Worm (Caenorhabditis elegans) whole organism, midembryonic: ENCODE results near the gene Y32B12C.1.

Experiments used
- T22C8.4 ChIP-seq: fragments of 200-800 bp; sonication (Bioruptor generic); IDR thresholded peaks from 2 replicates; pipeline ENCODE4 v1.3.6; 2022; ENCODE audit warnings: missing genetic modification characterization, missing compliant biosample characterization
- cog-1 ChIP-seq: sonication (generic microtip); optimal IDR thresholded peaks from 2 replicates; lab custom pipeline; 2016; ENCODE audit warnings: missing genetic modification characterization, missing compliant biosample characterization
- flt-1 ChIP-seq: fragments of 200-800 bp; sonication (Bioruptor generic); IDR thresholded peaks from 2 replicates; pipeline ENCODE4 v1.3.6; 2022; ENCODE audit warnings: missing genetic modification characterization, missing compliant biosample characterization
- klf-2 ChIP-seq: fragments of 200-800 bp; sonication (Bioruptor generic); conservative IDR thresholded peaks from 2 replicates; pipeline ENCODE4 v1.3.6; 2022; ENCODE audit warnings: missing genetic modification reagents, missing genetic modification characterization, missing compliant biosample characterization
- med-1 ChIP-seq: sonication (generic microtip); optimal IDR thresholded peaks from 2 replicates; lab custom pipeline; 2017; ENCODE audit warnings: missing genetic modification characterization, mild to moderate bottlenecking, missing compliant biosample characterization, antibody characterized with exemption, missing genetic modification reagents; ENCODE audit not compliant: insufficient read depth
- ref-1 ChIP-seq: fragments of 200-800 bp; sonication (Bioruptor generic); conservative IDR thresholded peaks from 2 replicates; pipeline ENCODE4 v1.3.6; 2022; ENCODE audit warnings: missing genetic modification reagents, missing genetic modification characterization, missing compliant biosample characterization
- tab-1 ChIP-seq: fragments of 200-800 bp; sonication (Bioruptor generic); IDR thresholded peaks from 2 replicates; pipeline ENCODE4 v1.3.6; 2022; ENCODE audit warnings: missing genetic modification characterization, missing compliant biosample characterization
- ztf-23 ChIP-seq: fragments of 200-800 bp; sonication (Bioruptor generic); IDR thresholded peaks from 2 replicates; pipeline ENCODE4 v1.3.6; 2022; ENCODE audit warnings: missing genetic modification reagents, missing genetic modification characterization, missing compliant biosample characterization
- ztf-29 ChIP-seq: fragments of 200-800 bp; sonication (Bioruptor generic); IDR thresholded peaks from 2 replicates; pipeline ENCODE4 v1.3.6; 2022; ENCODE audit warnings: missing genetic modification reagents, missing genetic modification characterization, missing compliant biosample characterization

The Y32B12C.1 gene

ce11 chrV:16599835-16600234 lies 6.6 kb upstream of the Y32B12C.1 start:
- TF ChIP-seq tab-1 (GFP tag; lab: Robert Waterston, UW) (no peak), med-1 (no peak), ref-1 (no peak)

DNA sequence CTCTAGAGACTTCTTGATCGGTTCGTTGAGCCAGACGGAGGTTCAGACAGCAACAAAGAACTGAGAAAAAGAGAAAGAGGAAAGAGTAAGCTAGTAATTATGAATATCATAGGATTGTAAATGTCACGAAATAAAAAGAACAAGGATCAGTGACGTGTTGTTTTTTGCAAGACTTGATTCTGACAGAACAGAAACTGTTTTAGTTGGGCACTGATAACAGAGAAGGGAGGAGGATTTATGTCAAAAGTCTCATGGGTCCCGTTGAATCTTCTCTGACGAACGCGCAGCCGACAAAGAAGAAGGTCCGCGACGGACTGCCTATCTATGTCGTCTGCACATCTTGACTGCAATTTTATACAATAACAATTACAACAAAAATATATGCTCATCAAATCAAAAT lies 5.8 kb upstream of the Y32B12C.1 start, which contains the start of gene T03E6.9:
Gene T03E6.9 (minus strand): TSS at position 101 of the 400 bp plus-strand sequence.
- TF ChIP-seq ztf-23 (GFP tag; lab: Robert Waterston, UW) (no peak), ztf-29 (no peak), flt-1 (GFP tag; lab: Robert Waterston, UW) (no peak), med-1 (no peak), ref-1 (no peak), cog-1 (tag; lab: Kevin White, UChicago) (no peak), T22C8.4 (GFP tag; lab: Robert Waterston, UW) (no peak), klf-2 (no peak), tab-1 (GFP tag; lab: Robert Waterston, UW) (no peak)

DNA sequence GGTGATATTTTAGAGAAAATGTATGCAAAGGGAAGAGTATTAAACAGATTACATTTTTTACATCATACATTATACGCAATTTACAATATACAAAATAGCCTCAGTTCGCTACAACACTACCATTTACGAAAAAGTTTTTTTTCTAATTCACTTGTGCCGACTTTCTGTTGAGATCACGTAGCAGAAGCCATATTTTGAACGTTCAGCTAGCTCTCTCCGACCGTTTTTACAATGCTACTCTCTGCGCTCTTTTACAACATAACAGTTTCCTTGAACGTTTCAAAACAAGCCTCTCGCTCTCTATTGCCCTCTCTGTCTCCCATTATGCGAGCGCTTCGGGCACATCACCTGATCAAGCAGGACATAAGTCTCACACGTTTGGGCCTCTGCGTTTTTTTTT lies 3.3 kb upstream of the Y32B12C.1 start, which contains the start of gene T03E6.8:
Gene T03E6.8 (minus strand): TSS at position 101 of the 400 bp plus-strand sequence.
- TF ChIP-seq tab-1 (GFP tag; lab: Robert Waterston, UW) (no peak), cog-1 (tag; lab: Kevin White, UChicago) (no peak), med-1 (no peak), flt-1 (GFP tag; lab: Robert Waterston, UW) (no peak), klf-2 (no peak), ztf-23 (GFP tag; lab: Robert Waterston, UW) (no peak), T22C8.4 (GFP tag; lab: Robert Waterston, UW) (no peak)

ce11 chrV:16604301-16604700 lies 2.1 kb upstream of the Y32B12C.1 start:
- no peak for TF ChIP-seq T22C8.4 (GFP tag; lab: Robert Waterston, UW)
- no peak for TF ChIP-seq ref-1
- TF ChIP-seq ztf-29, result no peak
- TF ChIP-seq cog-1 (tag; lab: Kevin White, UChicago), result no peak
- no peak for TF ChIP-seq klf-2
- no peak for TF ChIP-seq med-1
- TF ChIP-seq flt-1 (GFP tag; lab: Robert Waterston, UW), result no peak
- TF ChIP-seq ztf-23 (GFP tag; lab: Robert Waterston, UW), result no peak

ce11 chrV:16605463-16605862 lies 950 bp upstream of the Y32B12C.1 start:
- TF ChIP-seq med-1 (no peak), klf-2 (no peak), ztf-29 (no peak), tab-1 (GFP tag; lab: Robert Waterston, UW) (no peak), flt-1 (GFP tag; lab: Robert Waterston, UW) (no peak)

DNA sequence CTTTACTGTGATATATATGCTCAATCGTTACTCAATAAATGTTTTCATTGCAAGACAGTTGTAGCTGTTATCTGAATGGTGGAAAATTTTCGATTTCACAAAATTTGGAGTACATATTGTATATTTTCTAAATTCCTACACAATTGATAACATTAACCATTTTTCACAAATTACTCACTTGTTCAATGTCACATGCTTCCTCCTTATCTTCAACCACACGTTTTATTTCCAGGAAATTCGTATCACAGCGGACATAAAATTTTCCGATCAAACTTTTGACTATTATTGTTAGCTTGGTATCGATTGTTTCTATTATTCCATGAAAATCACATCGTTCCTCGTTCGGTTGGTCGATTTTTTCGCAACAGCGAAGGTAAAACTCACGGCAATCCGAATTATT lies 2.1 kb downstream of the Y32B12C.1 start:
- TF ChIP-seq flt-1 (GFP tag; lab: Robert Waterston, UW) (no peak), ztf-29 (no peak), tab-1 (GFP tag; lab: Robert Waterston, UW) (no peak), ztf-23 (GFP tag; lab: Robert Waterston, UW) (no peak)

- TF ChIP-seq med-1, result no peak
Observed at ce11 chrV:16610094-16610493, 3.7 kb downstream of the Y32B12C.1 start.

- no peak for TF ChIP-seq tab-1 (GFP tag; lab: Robert Waterston, UW)
Observed at ce11 chrV:16610791-16611385, 4.5 kb downstream of the Y32B12C.1 start, which contains the start of gene srw-54. Gene srw-54, plus strand, starts transcription at chrV:16611335.

DNA sequence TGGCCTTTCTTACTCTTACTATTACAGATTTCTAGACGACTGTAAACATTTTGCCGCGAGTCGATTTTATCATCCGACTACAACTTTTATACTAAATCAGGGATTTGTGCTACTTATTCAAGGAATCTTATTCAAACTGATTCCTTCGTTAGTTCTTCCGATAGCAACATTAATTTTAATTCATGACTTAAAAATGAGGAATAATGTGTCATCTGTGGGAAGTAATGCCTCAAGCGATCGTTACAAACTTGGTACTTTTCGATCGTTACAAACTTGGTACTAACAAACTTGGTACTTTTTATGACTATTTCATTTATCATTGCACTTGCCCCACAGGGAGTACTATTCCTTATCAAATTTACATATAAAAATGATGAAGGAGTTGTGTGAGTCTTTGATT lies 11.0 kb downstream of the Y32B12C.1 start, which contains the start of gene Y70C5A.4:
Gene Y70C5A.4 (plus strand): TSS at position 301 of the 400 bp plus-strand sequence.
- TF ChIP-seq med-1 (no peak), ztf-23 (GFP tag; lab: Robert Waterston, UW) (no peak), ztf-29 (no peak), klf-2 (no peak), tab-1 (GFP tag; lab: Robert Waterston, UW) (no peak), ref-1 (no peak), flt-1 (GFP tag; lab: Robert Waterston, UW) (no peak), cog-1 (tag; lab: Kevin White, UChicago) (no peak), T22C8.4 (GFP tag; lab: Robert Waterston, UW) (no peak)

DNA sequence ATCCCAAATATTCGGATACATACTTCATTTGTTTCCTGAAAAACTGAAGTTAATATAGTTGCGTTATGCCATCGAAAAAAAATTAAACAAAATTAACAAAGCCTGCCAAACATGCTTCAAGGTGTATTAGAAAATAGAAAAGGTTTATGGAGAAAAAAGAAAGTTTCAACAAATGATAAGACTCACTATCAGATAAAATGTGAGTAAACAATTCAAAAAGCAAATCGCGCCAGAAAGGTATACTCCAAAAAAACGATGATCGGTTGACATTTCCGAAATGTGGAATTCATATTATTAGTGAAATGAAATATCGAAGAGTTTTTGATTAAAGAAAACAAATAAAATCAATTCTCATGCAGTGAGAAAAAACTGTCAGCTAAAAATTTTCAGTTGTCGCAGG lies 14.5 kb downstream of the Y32B12C.1 start, which contains the start of gene Y70C5A.3:
Gene Y70C5A.3 (minus strand): TSS at position 50 of the 400 bp plus-strand sequence.
- TF ChIP-seq ztf-29 (no peak), flt-1 (GFP tag; lab: Robert Waterston, UW) (no peak), ztf-23 (GFP tag; lab: Robert Waterston, UW) (no peak), klf-2 (no peak), cog-1 (tag; lab: Kevin White, UChicago) (no peak), T22C8.4 (GFP tag; lab: Robert Waterston, UW) (no peak), med-1 (no peak), ref-1 (no peak), tab-1 (GFP tag; lab: Robert Waterston, UW) (no peak)

ce11 chrV:16621894-16622293 lies 15.5 kb downstream of the Y32B12C.1 start:
- TF ChIP-seq ztf-23 (GFP tag; lab: Robert Waterston, UW), result no peak
- TF ChIP-seq flt-1 (GFP tag; lab: Robert Waterston, UW), result peak; percentile 84
- peak; percentile 52; the same call in 1 of the 2 replicates for TF ChIP-seq ref-1
- peak; percentile 71; the same call in 1 of the 2 replicates for TF ChIP-seq tab-1 (GFP tag; lab: Robert Waterston, UW)
- no peak for TF ChIP-seq T22C8.4 (GFP tag; lab: Robert Waterston, UW)
